Fruit fly (Drosophila melanogaster) whole organism: ENCODE measurements around the gene hll.

Experiments used
- Dll ChIP-seq: fragments of >200 bp; optimal IDR thresholded peaks from 2 replicates; lab custom pipeline; 2017
- EcR ChIP-seq, 2 experiments: fragments of >200 bp; optimal IDR thresholded peaks; 2 replicates each; lab custom pipeline; 2017; ENCODE audit warnings: missing biosample characterization in 2 of 2, missing genetic modification characterization in 2 of 2, missing genetic modification reagents in 2 of 2
- pan ChIP-seq: fragments of >200 bp; optimal IDR thresholded peaks from 2 replicates; lab custom pipeline; 2017
- psq ChIP-seq: fragments of >200 bp; optimal IDR thresholded peaks from 2 replicates; lab custom pipeline; 2017

dm6 chr2L:14020108-14020507 is 6.7 kb upstream of the hll start, which contains the start of gene NimC3:
- TF ChIP-seq psq (lab: Kevin White, UChicago): no peak
- TF ChIP-seq Dll (lab: Kevin White, UChicago): no peak
- TF ChIP-seq EcR (GFP tag; optimal IDR thresholded peaks at IDR 0.05; lab: Kevin White, UChicago): no peak
- no peak for TF ChIP-seq pan (lab: Kevin White, UChicago)
